Worm (Caenorhabditis elegans) whole organism, midembryonic: ENCODE measurements around the gene metl-18.

Source experiments
- T22C8.4 ChIP-seq: fragments of 200-800 bp; sonication (Bioruptor generic); IDR thresholded peaks from 2 replicates; pipeline ENCODE4 v1.3.6; 2022; ENCODE audit warnings: missing genetic modification characterization, missing compliant biosample characterization
- cog-1 ChIP-seq: sonication (generic microtip); optimal IDR thresholded peaks from 2 replicates; lab custom pipeline; 2016; ENCODE audit warnings: missing genetic modification characterization, missing compliant biosample characterization
- flt-1 ChIP-seq: fragments of 200-800 bp; sonication (Bioruptor generic); IDR thresholded peaks from 2 replicates; pipeline ENCODE4 v1.3.6; 2022; ENCODE audit warnings: missing genetic modification characterization, missing compliant biosample characterization
- klf-2 ChIP-seq: fragments of 200-800 bp; sonication (Bioruptor generic); conservative IDR thresholded peaks from 2 replicates; pipeline ENCODE4 v1.3.6; 2022; ENCODE audit warnings: missing genetic modification reagents, missing genetic modification characterization, missing compliant biosample characterization
- med-1 ChIP-seq: sonication (generic microtip); optimal IDR thresholded peaks from 2 replicates; lab custom pipeline; 2017; ENCODE audit warnings: missing genetic modification characterization, mild to moderate bottlenecking, missing compliant biosample characterization, antibody characterized with exemption, missing genetic modification reagents; ENCODE audit not compliant: insufficient read depth
- ref-1 ChIP-seq: fragments of 200-800 bp; sonication (Bioruptor generic); conservative IDR thresholded peaks from 2 replicates; pipeline ENCODE4 v1.3.6; 2022; ENCODE audit warnings: missing genetic modification reagents, missing genetic modification characterization, missing compliant biosample characterization
- tab-1 ChIP-seq: fragments of 200-800 bp; sonication (Bioruptor generic); IDR thresholded peaks from 2 replicates; pipeline ENCODE4 v1.3.6; 2022; ENCODE audit warnings: missing genetic modification characterization, missing compliant biosample characterization
- ztf-23 ChIP-seq: fragments of 200-800 bp; sonication (Bioruptor generic); IDR thresholded peaks from 2 replicates; pipeline ENCODE4 v1.3.6; 2022; ENCODE audit warnings: missing genetic modification reagents, missing genetic modification characterization, missing compliant biosample characterization
- ztf-29 ChIP-seq: fragments of 200-800 bp; sonication (Bioruptor generic); IDR thresholded peaks from 2 replicates; pipeline ENCODE4 v1.3.6; 2022; ENCODE audit warnings: missing genetic modification reagents, missing genetic modification characterization, missing compliant biosample characterization

DNA sequence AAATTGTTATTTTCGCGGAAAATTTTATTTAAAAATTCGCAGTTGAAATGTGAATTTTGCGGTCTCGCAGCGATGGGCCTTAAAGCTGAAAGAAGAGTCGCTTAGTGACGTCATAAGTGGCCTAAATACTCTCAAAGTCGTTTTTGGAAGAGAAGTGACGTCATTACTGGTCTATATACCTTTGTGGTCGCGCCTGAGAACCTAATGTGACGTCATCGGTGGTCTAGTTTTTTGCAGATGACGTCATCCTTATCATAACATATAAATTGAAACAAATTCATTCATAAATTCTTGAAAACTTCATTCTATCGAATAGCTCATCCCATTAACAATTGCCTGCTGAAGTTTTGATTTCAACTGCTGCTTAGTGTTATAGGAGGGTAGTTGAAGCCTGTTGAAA is 48.4 kb upstream of the metl-18 start:
- TF ChIP-seq ref-1 (no peak), flt-1 (no peak), T22C8.4 (GFP tag; lab: Robert Waterston, UW) (no peak), ztf-23 (GFP tag; lab: Robert Waterston, UW) (no peak), med-1 (GFP tag; lab: Kevin White, UChicago) (no peak), cog-1 (tag; lab: Kevin White, UChicago) (no peak), ztf-29 (no peak), klf-2 (no peak), tab-1 (GFP tag; lab: Robert Waterston, UW) (no peak)
